Worm (Caenorhabditis elegans) whole organism, young adult: Measurements from ENCODE around the gene gfm-1.

ENCODE experiments used
- B0019.2 ChIP-seq: fragments of 200-800 bp; sonication (Bioruptor generic); conservative IDR thresholded peaks from 2 replicates; pipeline ENCODE4 v1.3.6; 2022; ENCODE audit warnings: missing genetic modification reagents, missing genetic modification characterization, missing compliant biosample characterization
- B0035.1 ChIP-seq: sonication (generic microtip); optimal IDR thresholded peaks from 2 replicates; lab custom pipeline; 2016; ENCODE audit warnings: missing genetic modification characterization, mild to moderate bottlenecking, missing compliant biosample characterization, missing genotype, missing genetic modification reagents
- B0336.3 ChIP-seq: fragments of 200-800 bp; sonication (Bioruptor generic); IDR thresholded peaks from 2 replicates; pipeline ENCODE4 v1.3.6; 2022; ENCODE audit warnings: missing genetic modification characterization, missing compliant biosample characterization
- F39B2.1 ChIP-seq: fragments of 200-800 bp; sonication (Bioruptor generic); IDR thresholded peaks from 2 replicates; pipeline ENCODE4 v1.3.6; 2022; ENCODE audit warnings: missing genetic modification reagents, missing genetic modification characterization, missing compliant biosample characterization
- F57C9.4 ChIP-seq: sonication (generic microtip); optimal IDR thresholded peaks from 2 replicates; lab custom pipeline; 2017; ENCODE audit warnings: mild to moderate bottlenecking, missing genetic modification characterization, missing compliant biosample characterization
- Y56A3A.18 ChIP-seq: fragments of 200-800 bp; sonication (Bioruptor generic); IDR thresholded peaks from 2 replicates; pipeline ENCODE4 v1.3.6; 2022; ENCODE audit warnings: missing genetic modification reagents, missing genetic modification characterization, missing compliant biosample characterization
- Y67H2A.10 ChIP-seq: fragments of 200-800 bp; sonication (Bioruptor generic); conservative IDR thresholded peaks from 2 replicates; pipeline ENCODE4 v1.3.6; 2022; ENCODE audit warnings: missing genetic modification reagents, missing genetic modification characterization, missing compliant biosample characterization
- akir-1 ChIP-seq: fragments of 200-800 bp; sonication (Bioruptor generic); optimal IDR thresholded peaks from 2 replicates; lab custom pipeline; 2018; ENCODE audit warnings: mild to moderate bottlenecking, missing genetic modification characterization, moderate library complexity, missing compliant biosample characterization
- ama-1 ChIP-seq, 3 experiments: fragments of 150-350 bp in 1 of 3; sonication (generic microtip) in 2 of 3; optimal IDR thresholded peaks; 2 replicates each; lab custom pipeline; 2014 to 2018; ENCODE audit warnings: missing biosample characterization in 2 of 3, missing genetic modification characterization in 2 of 3, missing genetic modification reagents in 2 of 3
- aptf-2 ChIP-seq: fragments of 200-800 bp; sonication (Bioruptor generic); conservative IDR thresholded peaks from 2 replicates; pipeline ENCODE4 v1.3.6; 2022; ENCODE audit warnings: missing genetic modification reagents, missing genetic modification characterization, missing compliant biosample characterization
- atf-7 ChIP-seq: sonication (generic microtip); optimal IDR thresholded peaks from 2 replicates; lab custom pipeline; 2017; ENCODE audit warnings: mild to moderate bottlenecking, missing genetic modification characterization, missing compliant biosample characterization
- athp-1 ChIP-seq: sonication (generic microtip); optimal IDR thresholded peaks from 2 replicates; lab custom pipeline; 2017; ENCODE audit warnings: mild to moderate bottlenecking, missing genetic modification characterization, missing compliant biosample characterization
- attf-6 ChIP-seq: fragments of 200-800 bp; sonication (Bioruptor generic); IDR thresholded peaks from 2 replicates; pipeline ENCODE4 v1.3.6; 2022; ENCODE audit warnings: missing genetic modification reagents, missing genetic modification characterization, missing compliant biosample characterization
- bed-1 ChIP-seq: fragments of 200-800 bp; sonication (Bioruptor generic); IDR thresholded peaks from 2 replicates; pipeline ENCODE4 v1.3.6; 2022; ENCODE audit warnings: missing genetic modification reagents, missing genetic modification characterization, missing compliant biosample characterization
- ccch-3 ChIP-seq: fragments of 200-800 bp; sonication (Bioruptor generic); optimal IDR thresholded peaks from 2 replicates; lab custom pipeline; 2018; ENCODE audit warnings: mild to moderate bottlenecking, missing genetic modification characterization, missing compliant biosample characterization
- cebp-2 ChIP-seq: fragments of 200-800 bp; sonication (Bioruptor generic); IDR thresholded peaks from 2 replicates; pipeline ENCODE4 v1.3.6; 2022; ENCODE audit warnings: missing genetic modification characterization, missing compliant biosample characterization
- ceh-100 ChIP-seq: fragments of 200-800 bp; sonication (Bioruptor generic); IDR thresholded peaks from 2 replicates; pipeline ENCODE4 v1.3.6; 2022; ENCODE audit warnings: missing genetic modification reagents, missing genetic modification characterization, missing compliant biosample characterization
- ceh-27 ChIP-seq: fragments of 200-800 bp; sonication (Bioruptor generic); optimal IDR thresholded peaks from 2 replicates; lab custom pipeline; 2018; ENCODE audit warnings: mild to moderate bottlenecking, missing genetic modification characterization, moderate library complexity, missing compliant biosample characterization
- efl-1 ChIP-seq: fragments of 150-350 bp; optimal IDR thresholded peaks from 2 replicates; lab custom pipeline; 2014; ENCODE audit warnings: missing biosample characterization, missing genetic modification reagents, missing genetic modification characterization
- gei-17 ChIP-seq: fragments of 200-800 bp; sonication (Bioruptor generic); optimal IDR thresholded peaks from 2 replicates; lab custom pipeline; 2018; ENCODE audit warnings: mild to moderate bottlenecking, missing genetic modification characterization, missing compliant biosample characterization
- hlh-12 ChIP-seq: sonication (generic microtip); optimal IDR thresholded peaks from 2 replicates; lab custom pipeline; 2016; ENCODE audit warnings: missing genetic modification characterization, missing compliant biosample characterization
- let-526 ChIP-seq: fragments of 200-800 bp; sonication (Bioruptor generic); IDR thresholded peaks from 2 replicates; pipeline ENCODE4 v1.3.6; 2022; ENCODE audit warnings: missing genetic modification reagents, missing genetic modification characterization, missing compliant biosample characterization
- let-607 ChIP-seq, 2 experiments: fragments of 200-800 bp in 1 of 2; sonication (Bioruptor generic) in 1 of 2; sonication (generic microtip) in 1 of 2; optimal IDR thresholded peaks; 2 replicates each; lab custom pipeline; 2016 to 2018; ENCODE audit warnings: mild to moderate bottlenecking in 2 of 2, missing compliant biosample characterization in 2 of 2, missing genetic modification characterization in 2 of 2, moderate library complexity in 2 of 2, missing genotype in 1 of 2
- madf-3 ChIP-seq: fragments of 200-800 bp; sonication (Bioruptor generic); IDR thresholded peaks from 2 replicates; pipeline ENCODE4 v1.3.6; 2022; ENCODE audit warnings: missing genetic modification reagents, missing genetic modification characterization, missing compliant biosample characterization
- madf-6 ChIP-seq: fragments of 200-800 bp; sonication (Bioruptor generic); IDR thresholded peaks from 2 replicates; pipeline ENCODE4 v1.3.6; 2022; ENCODE audit warnings: missing genetic modification reagents, missing genetic modification characterization, missing compliant biosample characterization
- mel-28 ChIP-seq: sonication (generic microtip); optimal IDR thresholded peaks from 2 replicates; lab custom pipeline; 2016; ENCODE audit warnings: borderline replicate concordance, mild to moderate bottlenecking, missing genetic modification characterization, missing compliant biosample characterization
- nhr-120 ChIP-seq: fragments of 200-800 bp; sonication (Bioruptor generic); IDR thresholded peaks from 2 replicates; pipeline ENCODE4 v1.3.6; 2022; ENCODE audit warnings: missing genetic modification characterization, missing compliant biosample characterization
- nhr-179 ChIP-seq: sonication (generic microtip); optimal IDR thresholded peaks from 2 replicates; lab custom pipeline; 2016; ENCODE audit warnings: mild to moderate bottlenecking, missing genetic modification characterization, missing compliant biosample characterization
- sdz-38 ChIP-seq: sonication (generic microtip); optimal IDR thresholded peaks from 2 replicates; lab custom pipeline; 2016; ENCODE audit warnings: missing genotype, missing genetic modification characterization, missing compliant biosample characterization
- snpc-3.4 ChIP-seq: sonication (generic microtip); optimal IDR thresholded peaks from 2 replicates; lab custom pipeline; 2017; ENCODE audit warnings: missing genetic modification characterization, mild to moderate bottlenecking, missing compliant biosample characterization, antibody characterized with exemption, moderate library complexity, missing genotype, missing genetic modification reagents
- snpc-4 ChIP-seq, 5 experiments: fragments of 150-350 bp in 1 of 5; sonication (generic microtip) in 4 of 5; optimal IDR thresholded peaks; 2 replicates each; lab custom pipeline; 2014 to 2018; ENCODE audit warnings: missing genetic modification characterization in 5 of 5, missing biosample characterization in 3 of 5, antibody characterized with exemption in 2 of 5, mild to moderate bottlenecking in 2 of 5, missing compliant biosample characterization in 2 of 5, missing genotype in 2 of 5, moderate library complexity in 2 of 5, missing genetic modification reagents in 1 of 5
- somi-1 ChIP-seq: fragments of 200-800 bp; sonication (Bioruptor generic); optimal IDR thresholded peaks from 2 replicates; lab custom pipeline; 2018; ENCODE audit warnings: mild to moderate bottlenecking, missing genetic modification characterization, missing compliant biosample characterization
- unc-130 ChIP-seq: sonication (generic microtip); optimal IDR thresholded peaks from 2 replicates; lab custom pipeline; 2016; ENCODE audit warnings: missing genetic modification reagents, missing genetic modification characterization, missing compliant biosample characterization
- xnd-1 ChIP-seq: sonication (generic microtip); optimal IDR thresholded peaks from 2 replicates; lab custom pipeline; 2016; ENCODE audit warnings: missing genotype, missing genetic modification reagents, missing genetic modification characterization, missing compliant biosample characterization
- ztf-6 ChIP-seq: fragments of 200-800 bp; sonication (Bioruptor generic); IDR thresholded peaks from 2 replicates; pipeline ENCODE4 v1.3.6; 2022; ENCODE audit warnings: missing genetic modification reagents, missing genetic modification characterization, missing compliant biosample characterization

Gene gfm-1

DNA sequence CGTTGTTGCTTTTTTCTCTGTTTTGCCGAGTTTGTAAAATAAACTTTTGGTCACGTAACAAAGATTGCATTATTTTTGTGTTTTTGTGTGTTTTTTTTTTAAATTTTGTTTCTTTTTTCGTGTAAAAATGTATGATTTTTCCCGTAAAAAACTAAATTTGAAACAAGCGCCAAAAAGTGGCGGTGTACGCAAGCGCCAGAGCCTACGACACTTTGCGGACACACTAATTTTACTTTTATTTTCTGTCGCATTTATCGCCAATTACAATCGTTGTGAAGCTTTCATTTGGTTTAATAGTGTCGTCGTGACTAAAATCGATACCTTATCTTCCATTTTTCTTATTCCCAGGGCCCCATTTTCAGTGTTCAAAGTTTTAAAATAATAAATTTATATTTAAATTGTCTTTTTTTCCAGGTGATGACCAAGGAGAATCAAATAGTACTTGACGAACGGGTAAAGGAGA is 33.5 kb upstream of the gfm-1 start, which contains the start of the genes Y81G3A.1 and gcn-2 (continued):
- no peak for TF ChIP-seq B0019.2 (GFP tag; lab: Robert Waterston, UW)
- TF ChIP-seq aptf-2 (GFP tag; lab: Robert Waterston, UW): no peak
- TF ChIP-seq nhr-120 (GFP tag; lab: Robert Waterston, UW): no peak
- no peak for TF ChIP-seq ceh-27 (GFP tag; lab: Kevin White, UChicago)
- TF ChIP-seq let-607 (tag; optimal IDR thresholded peaks at IDR 0.05; lab: Kevin White, UChicago): no peak
- TF ChIP-seq snpc-4 (GFP tag; optimal IDR thresholded peaks at IDR 0.05; lab: Kevin White, UChicago): no peak
- TF ChIP-seq snpc-4 (tag; optimal IDR thresholded peaks at IDR 0.05; lab: Kevin White, UChicago): peak in 1 of 4 experiments; percentile 11
- TF ChIP-seq B0336.3 (GFP tag; lab: Robert Waterston, UW): no peak
- no peak for TF ChIP-seq let-526 (GFP tag; lab: Robert Waterston, UW)
- TF ChIP-seq madf-6 (GFP tag; lab: Robert Waterston, UW): peak; percentile 42; the same call in 1 of the 2 replicates
- no peak for TF ChIP-seq akir-1 (GFP tag; lab: Kevin White, UChicago)
- TF ChIP-seq ccch-3 (GFP tag; lab: Kevin White, UChicago): no peak
- no peak for TF ChIP-seq unc-130 (GFP tag; lab: Kevin White, UChicago)
- TF ChIP-seq bed-1 (GFP tag; lab: Robert Waterston, UW): no peak
- TF ChIP-seq somi-1 (GFP tag; lab: Kevin White, UChicago): no peak
- no peak for TF ChIP-seq Y56A3A.18 (GFP tag; lab: Robert Waterston, UW)
- TF ChIP-seq nhr-179 (tag; lab: Kevin White, UChicago): no peak
- TF ChIP-seq ztf-6 (GFP tag; lab: Robert Waterston, UW): no peak
- no peak for TF ChIP-seq Y67H2A.10 (GFP tag; lab: Robert Waterston, UW)
- TF ChIP-seq efl-1 (GFP tag; lab: Kevin White, UChicago): peak; percentile 76
- no peak for TF ChIP-seq athp-1 (tag; lab: Kevin White, UChicago)
- TF ChIP-seq B0035.1 (tag; lab: Kevin White, UChicago): no peak
- TF ChIP-seq gei-17 (GFP tag; lab: Kevin White, UChicago): no peak
- no peak for TF ChIP-seq F39B2.1 (GFP tag; lab: Robert Waterston, UW)
- no peak for TF ChIP-seq atf-7 (tag; lab: Kevin White, UChicago)

DNA sequence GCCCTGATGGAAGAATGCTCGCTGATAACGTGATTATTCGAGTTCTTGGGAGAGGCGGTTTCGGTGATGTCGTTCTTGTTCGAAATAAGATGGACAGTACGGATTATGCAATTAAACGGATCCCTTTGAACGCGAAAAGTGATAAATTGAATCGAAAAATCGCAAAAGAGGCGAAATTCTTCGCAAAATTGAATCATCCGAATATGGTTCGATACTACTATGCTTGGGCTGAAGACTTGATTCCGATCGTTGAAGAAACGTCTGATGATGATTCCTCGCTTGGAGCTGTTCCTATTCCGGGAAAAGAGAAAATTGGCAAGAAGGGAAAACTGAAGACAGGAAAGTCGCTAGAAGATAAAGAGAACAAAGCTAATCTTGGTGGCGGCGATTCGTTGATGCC is 31.3 kb upstream of the gfm-1 start:
- TF ChIP-seq cebp-2 (no peak), F57C9.4 (tag; lab: Kevin White, UChicago) (no peak), efl-1 (GFP tag; lab: Kevin White, UChicago) (no peak), gei-17 (GFP tag; lab: Kevin White, UChicago) (no peak)

DNA sequence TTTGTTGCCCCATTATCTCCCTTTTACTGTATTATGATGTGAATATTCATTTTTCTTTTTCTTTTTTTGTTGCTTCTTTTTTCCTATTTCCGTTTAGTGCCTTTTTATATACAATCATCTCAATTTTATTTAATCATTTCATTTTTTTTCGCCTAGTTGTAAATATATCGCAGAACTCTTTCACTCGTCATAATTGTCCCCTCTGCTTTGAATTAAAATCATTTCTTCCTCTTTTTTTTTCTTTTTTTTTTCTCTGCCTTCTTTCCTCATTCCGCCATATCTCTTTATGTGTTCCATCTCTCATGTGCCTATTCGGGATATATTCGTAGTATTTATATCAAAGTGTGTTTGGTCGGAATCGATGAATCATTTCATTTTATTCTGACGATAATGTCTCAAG is 26.2 kb upstream of the gfm-1 start, which contains the start of gene Y81G3A.4:
Y81G3A.4 (plus strand) TSS at position 301 of the 400 bp plus-strand sequence.
- no peak for TF ChIP-seq xnd-1
- TF ChIP-seq attf-6 (GFP tag; lab: Robert Waterston, UW): no peak
- no peak for TF ChIP-seq ceh-100
- TF ChIP-seq madf-3 (GFP tag; lab: Robert Waterston, UW): no peak
- no peak for TF ChIP-seq mel-28 (tag; lab: Kevin White, UChicago)
- no peak for TF ChIP-seq sdz-38 (tag; lab: Kevin White, UChicago)
- no peak for TF ChIP-seq ama-1 (optimal IDR thresholded peaks at IDR 0.05; lab: Kevin White, UChicago)
- no peak for TF ChIP-seq ama-1 (GFP tag; optimal IDR thresholded peaks at IDR 0.05; lab: Kevin White, UChicago)
- no peak for TF ChIP-seq snpc-3.4
- no peak for TF ChIP-seq hlh-12
- TF ChIP-seq, all 124 proteins: peak for 0
